Fruit fly (Drosophila melanogaster): Measurements from ENCODE around the gene Psa.

The Psa gene

dm6 chr3L:1495803-1496202 is 6.8 kb upstream of the Psa start:
- TF ChIP-seq CG8478 (optimal IDR thresholded peaks at IDR 0.05) (no peak), CTCF (optimal IDR thresholded peaks at IDR 0.05) (no peak)

dm6 chr3L:1496408-1496807 is 6.2 kb upstream of the Psa start, which contains the start of gene CG12084:
CG12084 (minus strand) TSS chr3L:1496643.
- TF ChIP-seq CTCF (optimal IDR thresholded peaks at IDR 0.05) (peak in 1 of 2 experiments; percentile 6), CG8478 (optimal IDR thresholded peaks at IDR 0.05) (no peak)

dm6 chr3L:1515820-1516540 is 13.3 kb downstream of the Psa start:
- TF ChIP-seq CTCF (optimal IDR thresholded peaks at IDR 0.05) = no peak
- no peak for TF ChIP-seq CG8478 (optimal IDR thresholded peaks at IDR 0.05)

dm6 chr3L:1516631-1517273 is 14.1 kb downstream of the Psa start, which contains the start of gene cue:
cue (minus strand) TSS chr3L:1517271.
- TF ChIP-seq CG8478 (optimal IDR thresholded peaks at IDR 0.05) (no peak), CTCF (optimal IDR thresholded peaks at IDR 0.05) (no peak)

- TF ChIP-seq CTCF (optimal IDR thresholded peaks at IDR 0.05) (peak in 1 of 2 experiments; percentile 12), CG8478 (optimal IDR thresholded peaks at IDR 0.05) (no peak)
These were observed 14.8 kb downstream of the Psa start for dm6 chr3L:1517274-1518047.

- TF ChIP-seq CTCF (optimal IDR thresholded peaks at IDR 0.05) = no peak
- no peak for TF ChIP-seq CG8478 (optimal IDR thresholded peaks at IDR 0.05)
These were observed 16.3 kb downstream of the Psa start for dm6 chr3L:1518715-1519603.

dm6 chr3L:1531159-1531558 is 28.5 kb downstream of the Psa start, which contains the start of gene Ir62a:
Ir62a (minus strand) TSS chr3L:1531259.
- TF ChIP-seq CG8478 (optimal IDR thresholded peaks at IDR 0.05) = no peak

- TF ChIP-seq CG8478 (optimal IDR thresholded peaks at IDR 0.05) = no peak
- no peak for TF ChIP-seq CTCF (optimal IDR thresholded peaks at IDR 0.05)
These were observed 31.2 kb downstream of the Psa start, which contains the start of gene Iml1 for dm6 chr3L:1533699-1534431. Iml1 (minus strand) TSS chr3L:1534034.

dm6 chr3L:1536487-1537337 is 34.1 kb downstream of the Psa start, which contains the start of the genes CG12091 and pns:
CG12091 (minus strand) TSS chr3L:1536835.
pns (plus strand) TSS chr3L:1537137.
- TF ChIP-seq CTCF (optimal IDR thresholded peaks at IDR 0.05) (no peak), CG8478 (optimal IDR thresholded peaks at IDR 0.05) (no peak)

- TF ChIP-seq CTCF (optimal IDR thresholded peaks at IDR 0.05) = no peak
- no peak for TF ChIP-seq CG8478 (optimal IDR thresholded peaks at IDR 0.05)
These were observed 34.7 kb downstream of the Psa start for dm6 chr3L:1537353-1537752.

dm6 chr3L:1538314-1538854 is 35.7 kb downstream of the Psa start:
- no peak for TF ChIP-seq CTCF (optimal IDR thresholded peaks at IDR 0.05)
- TF ChIP-seq CG8478 (optimal IDR thresholded peaks at IDR 0.05) = no peak

- no peak for TF ChIP-seq CG8478 (optimal IDR thresholded peaks at IDR 0.05)
- peak in 1 of 2 experiments; percentile 35 for TF ChIP-seq CTCF (optimal IDR thresholded peaks at IDR 0.05)
These were observed 43.2 kb downstream of the Psa start, which contains the start of the genes CG32313 and Pcyt1 for dm6 chr3L:1545693-1546329. CG32313 (minus strand) TSS chr3L:1545743. Pcyt1 (plus strand) TSS chr3L:1546092.

Measured in S2 (cell line).